Fruit fly (Drosophila melanogaster) whole organism, embryonic: ENCODE measurements around the gene CG7333.
A peak's percentile ranks its signal among the peaks of the same experiment; 100 is the strongest.

Experiments used
- Bgb ChIP-seq: fragments of 200-800 bp; sonication (Bioruptor generic); IDR thresholded peaks from 2 replicates; pipeline ENCODE4 v1.3.6; 2022; ENCODE audit warnings: missing biosample characterization, missing genetic modification characterization; ENCODE audit not compliant: partially characterized antibody
- CG1024 ChIP-seq: fragments of 200-800 bp; sonication (Bioruptor generic); IDR thresholded peaks from 2 replicates; pipeline ENCODE4 v1.3.6; 2022; ENCODE audit warnings: missing biosample characterization, missing genetic modification characterization
- CG12299 ChIP-seq: fragments of 200-800 bp; sonication (Bioruptor generic); optimal IDR thresholded peaks from 2 replicates; lab custom pipeline; 2018; ENCODE audit warnings: missing biosample characterization, mild to moderate bottlenecking, missing genetic modification characterization
- CG12769 ChIP-seq: fragments of 200-800 bp; sonication (Bioruptor generic); optimal IDR thresholded peaks from 2 replicates; lab custom pipeline; 2019; ENCODE audit warnings: missing biosample characterization, mild to moderate bottlenecking, missing genetic modification characterization, moderate library complexity
- CG13296 ChIP-seq: fragments of 200-800 bp; sonication (Bioruptor generic); optimal IDR thresholded peaks from 3 replicates; lab custom pipeline; 2018; ENCODE audit warnings: missing biosample characterization, mild to moderate bottlenecking, missing genetic modification characterization
- CG13624 ChIP-seq: fragments of 200-800 bp; sonication (Bioruptor generic); optimal IDR thresholded peaks from 2 replicates; lab custom pipeline; 2016; ENCODE audit warnings: missing biosample characterization, missing genetic modification characterization
- CG14441 ChIP-seq: fragments of 200-800 bp; sonication (Bioruptor generic); IDR thresholded peaks from 2 replicates; pipeline ENCODE4 v1.3.6; 2022; ENCODE audit warnings: missing biosample characterization, missing genetic modification characterization
- CG17328 ChIP-seq: fragments of 200-800 bp; sonication (Bioruptor generic); IDR thresholded peaks from 2 replicates; pipeline ENCODE4 v1.3.6; 2022; ENCODE audit warnings: missing biosample characterization, missing genetic modification characterization
- CG17361 ChIP-seq: fragments of 200-800 bp; sonication (Bioruptor generic); IDR thresholded peaks from 3 replicates; pipeline ENCODE4 v1.3.6; 2022; ENCODE audit warnings: missing biosample characterization, missing genetic modification characterization
- CG17385 ChIP-seq: fragments of 200-800 bp; sonication (Bioruptor generic); optimal IDR thresholded peaks from 3 replicates; lab custom pipeline; 2018; ENCODE audit warnings: missing biosample characterization, mild to moderate bottlenecking, missing genetic modification characterization
- CG17802 ChIP-seq: fragments of 200-800 bp; sonication (Bioruptor generic); optimal IDR thresholded peaks from 2 replicates; lab custom pipeline; 2018; ENCODE audit warnings: missing biosample characterization, mild to moderate bottlenecking, missing genetic modification characterization, moderate library complexity
- CG17829 ChIP-seq: fragments of 200-800 bp; optimal IDR thresholded peaks from 2 replicates; lab custom pipeline; 2019; ENCODE audit warnings: missing biosample characterization, mild to moderate bottlenecking, missing genetic modification characterization, moderate library complexity
- CG17912 ChIP-seq: fragments of 200-800 bp; sonication (Bioruptor generic); optimal IDR thresholded peaks from 2 replicates; lab custom pipeline; 2018; ENCODE audit warnings: missing biosample characterization, mild to moderate bottlenecking, missing genetic modification characterization
- CG2129 ChIP-seq: fragments of 200-800 bp; sonication (Bioruptor generic); IDR thresholded peaks from 2 replicates; pipeline ENCODE4 v1.3.6; 2022; ENCODE audit warnings: missing biosample characterization, missing genetic modification characterization; ENCODE audit not compliant: partially characterized antibody
- CG31365 ChIP-seq: fragments of 200-800 bp; sonication (Bioruptor generic); optimal IDR thresholded peaks from 2 replicates; lab custom pipeline; 2018; ENCODE audit warnings: missing biosample characterization, mild to moderate bottlenecking, missing genetic modification characterization
- CG7357 ChIP-seq: fragments of 200-800 bp; sonication (Bioruptor generic); IDR thresholded peaks from 3 replicates; pipeline ENCODE4 v1.3.6; 2022; ENCODE audit warnings: missing biosample characterization, missing genetic modification characterization
- CG7963 ChIP-seq: fragments of 200-800 bp; sonication (Bioruptor generic); IDR thresholded peaks from 3 replicates; pipeline ENCODE4 v1.3.6; 2022; ENCODE audit warnings: missing biosample characterization, missing genetic modification characterization; ENCODE audit not compliant: partially characterized antibody
- CG9215 ChIP-seq: fragments of 200-800 bp; sonication (Bioruptor generic); IDR thresholded peaks from 2 replicates; pipeline ENCODE4 v1.3.6; 2022; ENCODE audit warnings: missing biosample characterization, missing genetic modification characterization
- D ChIP-seq, 2 experiments: fragments of 200-800 bp in 1 of 2; fragments of >200 bp in 1 of 2; sonication (Bioruptor generic) in 1 of 2; optimal IDR thresholded peaks; 2 replicates in 1 of 2; 3 replicates in 1 of 2; lab custom pipeline; 2017; ENCODE audit warnings: mild to moderate bottlenecking in 1 of 2, missing biosample characterization in 1 of 2, missing genetic modification characterization in 1 of 2, missing genetic modification reagents in 1 of 2
- HLH4C ChIP-seq: fragments of 200-800 bp; sonication (Bioruptor generic); IDR thresholded peaks from 3 replicates; pipeline ENCODE4 v1.3.6; 2022; ENCODE audit warnings: missing biosample characterization, missing genetic modification characterization; ENCODE audit not compliant: partially characterized antibody
- HLH54F ChIP-seq: fragments of 200-800 bp; sonication (Bioruptor generic); optimal IDR thresholded peaks from 3 replicates; lab custom pipeline; 2016; ENCODE audit warnings: missing biosample characterization, missing genetic modification characterization
- Hand ChIP-seq: fragments of 200-800 bp; sonication (Bioruptor generic); optimal IDR thresholded peaks from 2 replicates; lab custom pipeline; 2017; ENCODE audit warnings: mild to moderate bottlenecking, missing biosample characterization, missing genetic modification reagents, missing genetic modification characterization
- HmgD ChIP-seq: fragments of 200-800 bp; sonication (Bioruptor generic); optimal IDR thresholded peaks from 3 replicates; lab custom pipeline; 2016; ENCODE audit warnings: missing biosample characterization, missing genetic modification characterization
- HmgZ ChIP-seq: fragments of 200-800 bp; sonication (Bioruptor generic); optimal IDR thresholded peaks from 2 replicates; lab custom pipeline; 2018; ENCODE audit warnings: missing biosample characterization, mild to moderate bottlenecking, missing genetic modification characterization
- Hmr ChIP-seq: fragments of 200-800 bp; sonication (Bioruptor generic); optimal IDR thresholded peaks from 3 replicates; lab custom pipeline; 2017; ENCODE audit warnings: mild to moderate bottlenecking, missing biosample characterization, missing genetic modification reagents, missing genetic modification characterization
- MBD-R2 ChIP-seq: fragments of 200-800 bp; sonication (Bioruptor generic); IDR thresholded peaks from 2 replicates; pipeline ENCODE4 v1.3.6; 2022; ENCODE audit warnings: missing biosample characterization, missing genetic modification characterization
- NC2β ChIP-seq: fragments of 200-800 bp; sonication (Bioruptor generic); optimal IDR thresholded peaks from 2 replicates; lab custom pipeline; 2016; ENCODE audit warnings: missing biosample characterization, missing genetic modification characterization
- NfI ChIP-seq: fragments of 200-800 bp; sonication (Bioruptor generic); optimal IDR thresholded peaks from 3 replicates; lab custom pipeline; 2018; ENCODE audit warnings: missing biosample characterization, mild to moderate bottlenecking, missing genetic modification characterization, moderate library complexity
- Pdp1 ChIP-seq, 2 experiments: fragments of 200-800 bp; sonication (Bioruptor generic); optimal IDR thresholded peaks; 3 replicates each; lab custom pipeline; 2016; ENCODE audit warnings: missing biosample characterization in 2 of 2, missing genetic modification characterization in 2 of 2, mild to moderate bottlenecking in 1 of 2, moderate library complexity in 1 of 2
- Tbp ChIP-seq: fragments of >200 bp; optimal IDR thresholded peaks from 2 replicates; lab custom pipeline; 2018; ENCODE audit warnings: missing biosample characterization, missing genetic modification characterization
- Trl ChIP-seq, 3 experiments: fragments of >200 bp in 2 of 3; fragments of 200-800 bp in 1 of 3; sonication (Bioruptor generic) in 1 of 3; optimal IDR thresholded peaks; 2 replicates in 1 of 3; 3 replicates in 2 of 3; lab custom pipeline; 2016 to 2017; ENCODE audit warnings: missing biosample characterization in 1 of 3, missing genetic modification characterization in 1 of 3
- az2 ChIP-seq: fragments of 200-800 bp; sonication (Bioruptor generic); optimal IDR thresholded peaks from 3 replicates; lab custom pipeline; 2016; ENCODE audit warnings: missing biosample characterization, missing genetic modification characterization
- bbx ChIP-seq: fragments of 200-800 bp; sonication (Bioruptor generic); IDR thresholded peaks from 2 replicates; pipeline ENCODE4 v1.3.6; 2022; ENCODE audit warnings: missing biosample characterization, missing genetic modification characterization; ENCODE audit not compliant: partially characterized antibody
- cad ChIP-seq: fragments of >200 bp; optimal IDR thresholded peaks from 2 replicates; lab custom pipeline; 2017; ENCODE audit warnings: missing biosample characterization, missing genetic modification characterization
- crol ChIP-seq: fragments of 200-800 bp; sonication (Bioruptor generic); IDR thresholded peaks from 2 replicates; pipeline ENCODE4 v1.3.6; 2022; ENCODE audit warnings: missing biosample characterization, missing genetic modification characterization
- dimm ChIP-seq: fragments of 200-800 bp; sonication (Bioruptor generic); IDR thresholded peaks from 2 replicates; pipeline ENCODE4 v1.3.6; 2022; ENCODE audit warnings: missing biosample characterization, missing genetic modification characterization
- emc ChIP-seq: fragments of 200-800 bp; sonication (Bioruptor generic); optimal IDR thresholded peaks from 2 replicates; lab custom pipeline; 2016; ENCODE audit warnings: missing biosample characterization, missing genetic modification characterization
- esg ChIP-seq: fragments of 200-800 bp; sonication (Bioruptor generic); conservative IDR thresholded peaks from 2 replicates; pipeline ENCODE4 v1.3.6; 2022; ENCODE audit warnings: missing biosample characterization, missing genetic modification characterization
- inv ChIP-seq: fragments of 200-800 bp; sonication (Bioruptor generic); IDR thresholded peaks from 2 replicates; pipeline ENCODE4 v1.3.6; 2022; ENCODE audit warnings: missing biosample characterization, missing genetic modification characterization; ENCODE audit not compliant: partially characterized antibody
- jigr1 ChIP-seq: fragments of 200-800 bp; sonication (Bioruptor generic); IDR thresholded peaks from 3 replicates; pipeline ENCODE4 v1.3.6; 2022; ENCODE audit warnings: missing biosample characterization, missing genetic modification characterization
- jing ChIP-seq: fragments of 200-800 bp; sonication (Bioruptor generic); optimal IDR thresholded peaks from 2 replicates; lab custom pipeline; 2018; ENCODE audit warnings: missing biosample characterization, mild to moderate bottlenecking, missing genetic modification characterization
- lmd ChIP-seq: fragments of 200-800 bp; sonication (Bioruptor generic); IDR thresholded peaks from 2 replicates; pipeline ENCODE4 v1.3.6; 2022; ENCODE audit warnings: missing biosample characterization, missing genetic modification characterization
- nerfin-1 ChIP-seq: fragments of 200-800 bp; sonication (Bioruptor generic); optimal IDR thresholded peaks from 3 replicates; lab custom pipeline; 2019; ENCODE audit warnings: missing biosample characterization, mild to moderate bottlenecking, missing genetic modification characterization, moderate library complexity
- pb ChIP-seq: fragments of 200-800 bp; sonication (Bioruptor generic); optimal IDR thresholded peaks from 3 replicates; lab custom pipeline; 2016; ENCODE audit warnings: missing biosample characterization, missing genetic modification characterization
- sd ChIP-seq: fragments of 200-800 bp; sonication (Bioruptor generic); optimal IDR thresholded peaks from 3 replicates; lab custom pipeline; 2018; ENCODE audit warnings: missing biosample characterization, mild to moderate bottlenecking, missing genetic modification characterization, moderate library complexity
- stwl ChIP-seq: fragments of 200-800 bp; sonication (Bioruptor generic); optimal IDR thresholded peaks from 3 replicates; lab custom pipeline; 2018; ENCODE audit warnings: missing biosample characterization, mild to moderate bottlenecking, missing genetic modification characterization, moderate library complexity
- zfh2 ChIP-seq: fragments of 200-800 bp; sonication (Bioruptor generic); optimal IDR thresholded peaks from 2 replicates; lab custom pipeline; 2016; ENCODE audit warnings: missing biosample characterization, missing genetic modification characterization

The CG7333 gene

DNA sequence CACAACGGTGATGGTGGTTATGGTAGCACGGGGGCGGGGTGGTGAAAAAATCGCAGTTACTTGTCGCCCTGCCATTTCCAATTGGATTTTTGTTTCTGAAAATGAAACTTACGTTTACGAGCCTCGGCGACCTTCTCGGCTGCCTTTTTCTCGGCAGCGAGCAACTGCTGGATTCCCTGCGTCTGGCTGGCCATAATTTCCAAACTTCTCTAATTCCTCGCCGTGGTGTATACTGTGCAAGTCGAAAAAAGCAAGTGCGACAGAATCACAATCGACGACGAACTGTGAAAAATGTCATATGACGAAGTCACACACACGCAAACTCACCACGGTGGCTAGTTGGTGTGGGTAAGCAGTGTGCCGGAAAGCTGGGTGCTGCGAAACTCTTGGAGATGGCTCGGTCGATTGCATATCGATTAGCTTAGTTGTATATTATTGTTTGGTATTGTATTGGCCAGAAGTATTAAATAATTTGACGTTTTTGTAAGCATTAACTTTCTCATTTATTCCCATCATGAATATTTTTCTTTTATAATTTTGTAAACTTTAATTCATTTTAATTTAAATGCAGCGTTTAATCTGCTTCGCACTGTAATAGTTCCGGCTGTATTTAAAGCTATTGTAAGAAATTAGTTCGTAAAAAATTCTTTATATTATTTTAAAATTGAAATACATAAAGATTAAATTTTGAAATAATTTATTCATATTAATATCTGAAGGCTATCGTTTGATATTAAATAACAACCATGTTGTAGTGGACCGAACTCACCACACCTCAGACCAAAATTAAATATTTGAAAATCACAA is 43.9 kb downstream of the CG7333 start, which contains the start of gene Vha13 (continued):
- TF ChIP-seq bbx (GFP tag; lab: Robert Waterston, UW) (peak; percentile 79), CG17829 (tag; lab: Kevin White, UChicago) (no peak), sd (tag; lab: Kevin White, UChicago) (peak; percentile 47), CG13624 (GFP tag; lab: Kevin White, UChicago) (peak; percentile 46), MBD-R2 (GFP tag; lab: Robert Waterston, UW) (peak; percentile 55), dimm (GFP tag; lab: Robert Waterston, UW) (no peak), CG17385 (GFP tag; lab: Kevin White, UChicago) (peak; percentile 37), cad (no peak), pb (GFP tag; lab: Kevin White, UChicago) (no peak), CG9215 (GFP tag; lab: Robert Waterston, UW) (peak; percentile 59), D (optimal IDR thresholded peaks at IDR 0.05; lab: Kevin White, UChicago) (no peak), D (GFP tag; optimal IDR thresholded peaks at IDR 0.05; lab: Kevin White, UChicago) (no peak), CG17328 (GFP tag; lab: Robert Waterston, UW) (peak; percentile 26; the same call in 1 of the 2 replicates), CG14441 (GFP tag; lab: Robert Waterston, UW) (peak; percentile 55), Hmr (GFP tag; lab: Kevin White, UChicago) (peak; percentile 47), CG17361 (GFP tag; lab: Robert Waterston, UW) (peak; percentile 69), crol (GFP tag; lab: Robert Waterston, UW) (peak; percentile 82), jing (GFP tag; lab: Kevin White, UChicago) (no peak), CG17802 (tag; lab: Kevin White, UChicago) (no peak), HmgZ (tag; lab: Kevin White, UChicago) (peak; percentile 53), NC2β (GFP tag; lab: Kevin White, UChicago) (no peak), Hand (GFP tag; lab: Kevin White, UChicago) (peak; percentile 50), HLH4C (GFP tag; lab: Robert Waterston, UW) (peak; percentile 7; the same call in 1 of the 3 replicates), inv (GFP tag; lab: Robert Waterston, UW) (peak; percentile 62), zfh2 (GFP tag; lab: Kevin White, UChicago) (peak; percentile 65), HmgD (GFP tag; lab: Kevin White, UChicago) (peak; percentile 79), Trl (optimal IDR thresholded peaks at IDR 0.05; lab: Kevin White, UChicago) (no peak), Trl (GFP tag; optimal IDR thresholded peaks at IDR 0.05; lab: Kevin White, UChicago) (peak; percentile 43), CG7963 (peak; percentile 56; the same call in 1 of the 3 replicates), stwl (peak; percentile 66), CG13296 (GFP tag; lab: Kevin White, UChicago) (peak; percentile 70), emc (GFP tag; lab: Kevin White, UChicago) (no peak), CG31365 (tag; lab: Kevin White, UChicago) (no peak), CG17912 (GFP tag; lab: Kevin White, UChicago) (no peak), CG12299 (tag; lab: Kevin White, UChicago) (peak; percentile 29), esg (GFP tag; lab: Robert Waterston, UW) (peak; percentile 34; the same call in 1 of the 2 replicates), CG1024 (GFP tag; lab: Robert Waterston, UW) (peak; percentile 14; the same call in 1 of the 2 replicates), Tbp (no peak), CG7357 (0 out of 3 replicates have a peak, but pooled peaks have one; percentile 26), NfI (GFP tag; lab: Kevin White, UChicago) (peak; percentile 10), nerfin-1 (tag; lab: Kevin White, UChicago) (peak; percentile 40), CG12769 (tag; lab: Kevin White, UChicago) (peak; percentile 55), Pdp1 (GFP tag; optimal IDR thresholded peaks at IDR 0.05; lab: Kevin White, UChicago) (peak; percentile 14 to 27), HLH54F (GFP tag; lab: Kevin White, UChicago) (peak; percentile 35), az2 (GFP tag; lab: Kevin White, UChicago) (peak; percentile 18), lmd (GFP tag; lab: Robert Waterston, UW) (peak; percentile 51), Bgb (GFP tag; lab: Robert Waterston, UW) (peak; percentile 79), jigr1 (GFP tag; lab: Robert Waterston, UW) (0 out of 3 replicates have a peak, but pooled peaks have one; percentile 29), CG2129 (0 out of 2 replicates have a peak, but pooled peaks have one; percentile 11)
